Worm (Caenorhabditis elegans): ENCODE data around the gene T25B9.8.

- TF ChIP-seq aly-2 (tag; optimal IDR thresholded peaks at IDR 0.05) (no peak), nhr-237 (tag; optimal IDR thresholded peaks at IDR 0.05) (no peak)
These were observed 18.7 kb upstream of the T25B9.8 start, which contains the start of gene srd-7 for ce11 chrIV:10786731-10787130.
